Worm (Caenorhabditis elegans) whole organism, L1 larva: ENCODE results near the gene sru-21.
"Not testable (repeated sequence)": the region's sequence is repeated elsewhere in the genome, so short reads cannot be mapped to it uniquely, and the experiment has no call there.

Experiments used
- C34B4.2 ChIP-seq: sonication (generic microtip); optimal IDR thresholded peaks from 2 replicates; lab custom pipeline; 2017; ENCODE audit warnings: mild to moderate bottlenecking, missing genetic modification characterization, missing compliant biosample characterization
- alr-1 ChIP-seq: fragments of 200-800 bp; sonication (Bioruptor generic); optimal IDR thresholded peaks from 2 replicates; lab custom pipeline; 2018; ENCODE audit warnings: borderline replicate concordance, mild to moderate bottlenecking, missing genetic modification characterization, missing compliant biosample characterization
- ceh-82 ChIP-seq, 3 experiments: fragments of 150-350 bp in 1 of 3; sonication (generic microtip) in 2 of 3; optimal IDR thresholded peaks; 2 replicates each; lab custom pipeline; 2014 to 2017; ENCODE audit warnings: missing biosample characterization in 3 of 3, missing genetic modification characterization in 3 of 3
- ceh-88 ChIP-seq: fragments of 200-800 bp; sonication (Bioruptor generic); IDR thresholded peaks from 2 replicates; pipeline ENCODE4 v1.3.6; 2022; ENCODE audit warnings: missing genetic modification characterization, missing compliant biosample characterization
- ceh-90 ChIP-seq: sonication (generic microtip); optimal IDR thresholded peaks from 2 replicates; lab custom pipeline; 2016; ENCODE audit warnings: missing genetic modification characterization, missing compliant biosample characterization
- dpl-1 ChIP-seq, 3 experiments: fragments of 150-350 bp in 2 of 3; sonication (generic microtip) in 1 of 3; optimal IDR thresholded peaks; 2 replicates each; lab custom pipeline; 2014 to 2017; ENCODE audit warnings: missing biosample characterization in 3 of 3, missing genetic modification characterization in 3 of 3, missing genetic modification reagents in 3 of 3
- dsc-1 ChIP-seq: sonication (generic microtip); optimal IDR thresholded peaks from 2 replicates; lab custom pipeline; 2016; ENCODE audit warnings: mild to moderate bottlenecking, missing genetic modification characterization, missing compliant biosample characterization
- egl-13 ChIP-seq: sonication (generic microtip); optimal IDR thresholded peaks from 2 replicates; lab custom pipeline; 2016; ENCODE audit warnings: missing genotype, missing genetic modification reagents, missing genetic modification characterization, missing compliant biosample characterization
- egl-27 ChIP-seq, 2 experiments: fragments of 150-350 bp in 1 of 2; sonication (generic microtip); optimal IDR thresholded peaks; 3 replicates each; lab custom pipeline; 2017 to 2018; ENCODE audit warnings: missing biosample characterization in 2 of 2, missing genetic modification characterization in 2 of 2, missing genetic modification reagents in 2 of 2
- elt-3 ChIP-seq, 6 experiments: fragments of 150-350 bp in 1 of 6; sonication (generic microtip); optimal IDR thresholded peaks; 2 replicates each; lab custom pipeline; 2017 to 2018; ENCODE audit warnings: missing biosample characterization in 6 of 6, missing genetic modification characterization in 6 of 6, inconsistent platforms in 1 of 6
- fkh-8 ChIP-seq: sonication (generic microtip); optimal IDR thresholded peaks from 2 replicates; lab custom pipeline; 2016; ENCODE audit warnings: mild to moderate bottlenecking, missing genetic modification characterization, missing compliant biosample characterization
- grh-1 ChIP-seq: fragments of 200-800 bp; sonication (Bioruptor generic); IDR thresholded peaks from 2 replicates; pipeline ENCODE4 v1.3.6; 2022; ENCODE audit warnings: missing genetic modification reagents, missing genetic modification characterization, missing compliant biosample characterization
- hlh-4 ChIP-seq: sonication (generic microtip); optimal IDR thresholded peaks from 2 replicates; lab custom pipeline; 2016; ENCODE audit warnings: mild to moderate bottlenecking, missing genetic modification characterization, missing compliant biosample characterization
- hpl-2 ChIP-seq: fragments of 150-350 bp; optimal IDR thresholded peaks from 2 replicates; lab custom pipeline; 2014; ENCODE audit warnings: missing biosample characterization, missing genetic modification reagents, missing genetic modification characterization
- irx-1 ChIP-seq: sonication (generic microtip); optimal IDR thresholded peaks from 2 replicates; lab custom pipeline; 2016; ENCODE audit warnings: missing genetic modification characterization, missing compliant biosample characterization
- isw-1 ChIP-seq: fragments of 200-800 bp; sonication (Bioruptor generic); IDR thresholded peaks from 2 replicates; pipeline ENCODE4 v1.3.6; 2022; ENCODE audit warnings: missing genetic modification characterization, missing compliant biosample characterization
- lin-13 ChIP-seq: fragments of 150-350 bp; optimal IDR thresholded peaks from 2 replicates; lab custom pipeline; 2014; ENCODE audit warnings: missing biosample characterization, missing genetic modification reagents, missing genetic modification characterization
- lin-15B ChIP-seq: fragments of 150-350 bp; sonication (generic microtip); optimal IDR thresholded peaks from 3 replicates; lab custom pipeline; 2014; ENCODE audit warnings: missing biosample characterization, missing genetic modification characterization
- lir-3 ChIP-seq: sonication (generic microtip); optimal IDR thresholded peaks from 2 replicates; lab custom pipeline; 2016; ENCODE audit warnings: mild to moderate bottlenecking, missing genetic modification characterization, moderate library complexity, missing compliant biosample characterization; ENCODE audit not compliant: poor library complexity
- lsy-2 ChIP-seq, 2 experiments: fragments of 150-350 bp; optimal IDR thresholded peaks; 2 replicates each; lab custom pipeline; 2014; ENCODE audit warnings: missing biosample characterization in 2 of 2, missing genetic modification characterization in 2 of 2
- mab-9 ChIP-seq: fragments of 200-800 bp; sonication (Bioruptor generic); IDR thresholded peaks from 2 replicates; pipeline ENCODE4 v1.3.6; 2022; ENCODE audit warnings: missing genetic modification reagents, missing genetic modification characterization, missing compliant biosample characterization
- mef-2 ChIP-seq: fragments of 150-350 bp; optimal IDR thresholded peaks from 2 replicates; lab custom pipeline; 2014; ENCODE audit warnings: missing biosample characterization, missing genetic modification characterization
- mep-1 ChIP-seq: fragments of 150-350 bp; optimal IDR thresholded peaks from 2 replicates; lab custom pipeline; 2014; ENCODE audit warnings: missing biosample characterization, missing genetic modification characterization
- nhr-11 ChIP-seq: fragments of 150-350 bp; optimal IDR thresholded peaks from 2 replicates; lab custom pipeline; 2014; ENCODE audit warnings: missing biosample characterization, missing genetic modification characterization
- nhr-20 ChIP-seq: sonication (generic microtip); optimal IDR thresholded peaks from 2 replicates; lab custom pipeline; 2016; ENCODE audit warnings: mild to moderate bottlenecking, missing genetic modification characterization, missing compliant biosample characterization
- nhr-28 ChIP-seq: fragments of 150-350 bp; optimal IDR thresholded peaks from 2 replicates; lab custom pipeline; 2014; ENCODE audit warnings: missing biosample characterization, missing genetic modification characterization
- nhr-90 ChIP-seq: sonication (generic microtip); optimal IDR thresholded peaks from 2 replicates; lab custom pipeline; 2016; ENCODE audit warnings: mild to moderate bottlenecking, missing genetic modification characterization, missing compliant biosample characterization; ENCODE audit not compliant: poor library complexity
- pag-3 ChIP-seq: sonication (generic microtip); optimal IDR thresholded peaks from 2 replicates; lab custom pipeline; 2017; ENCODE audit warnings: missing genetic modification characterization, mild to moderate bottlenecking, missing compliant biosample characterization, antibody characterized with exemption, borderline replicate concordance; ENCODE audit not compliant: insufficient read depth
- rnt-1 ChIP-seq: sonication (generic microtip); optimal IDR thresholded peaks from 2 replicates; lab custom pipeline; 2016; ENCODE audit warnings: mild to moderate bottlenecking, missing genetic modification characterization, moderate library complexity, missing compliant biosample characterization
- skn-1 ChIP-seq: fragments of 150-350 bp; optimal IDR thresholded peaks from 2 replicates; lab custom pipeline; 2014; ENCODE audit warnings: missing biosample characterization, missing genetic modification characterization
- sox-4 ChIP-seq: sonication (generic microtip); optimal IDR thresholded peaks from 2 replicates; lab custom pipeline; 2016; ENCODE audit warnings: missing genetic modification characterization, missing compliant biosample characterization
- sptf-1 ChIP-seq: fragments of 150-350 bp; optimal IDR thresholded peaks from 2 replicates; lab custom pipeline; 2014; ENCODE audit warnings: missing biosample characterization, missing genetic modification characterization
- swsn-7 ChIP-seq: sonication (generic microtip); optimal IDR thresholded peaks from 2 replicates; lab custom pipeline; 2016; ENCODE audit warnings: missing genetic modification characterization, missing compliant biosample characterization
- unc-86 ChIP-seq: sonication (generic microtip); optimal IDR thresholded peaks from 2 replicates; lab custom pipeline; 2016; ENCODE audit warnings: missing genetic modification characterization, missing compliant biosample characterization
- unc-98 ChIP-seq: fragments of 200-800 bp; sonication (Bioruptor generic); IDR thresholded peaks from 2 replicates; pipeline ENCODE4 v1.3.6; 2022; ENCODE audit warnings: missing genetic modification characterization, missing compliant biosample characterization
- vab-15 ChIP-seq: sonication (generic microtip); optimal IDR thresholded peaks from 2 replicates; lab custom pipeline; 2017; ENCODE audit warnings: missing genotype, mild to moderate bottlenecking, missing genetic modification characterization, missing compliant biosample characterization
- zag-1 ChIP-seq: fragments of 150-350 bp; optimal IDR thresholded peaks from 2 replicates; lab custom pipeline; 2014; ENCODE audit warnings: missing biosample characterization, missing genetic modification characterization
- ztf-11 ChIP-seq, 2 experiments: sonication (generic microtip); optimal IDR thresholded peaks; 2 replicates each; lab custom pipeline; 2016 to 2017; ENCODE audit warnings: missing genetic modification characterization in 2 of 2, missing biosample characterization in 1 of 2, missing compliant biosample characterization in 1 of 2
- ztf-4 ChIP-seq: fragments of 150-350 bp; optimal IDR thresholded peaks from 2 replicates; lab custom pipeline; 2014; ENCODE audit warnings: missing biosample characterization, missing genetic modification characterization

sru-21 gene

ce11 chrIV:13626469-13626868, at the start of gene sru-21:
sru-21 (plus strand) TSS chrIV:13626769.
- no peak for TF ChIP-seq zag-1 (tag; lab: Kevin White, UChicago)
- no peak for TF ChIP-seq ceh-90 (tag; lab: Kevin White, UChicago)

ce11 chrIV:13578174-13578573, 48.4 kb upstream of the sru-21 start, which contains the start of gene Y45F10B.8:
Y45F10B.8 (minus strand) TSS chrIV:13578274.
- TF ChIP-seq nhr-28; grh-1; pag-3 (tag; lab: Kevin White, UChicago): not testable (repeated sequence)

- not testable (repeated sequence) for TF ChIP-seq dsc-1, nhr-20, fkh-8 (tag; lab: Kevin White, UChicago)
Measured at ce11 chrIV:13578953-13579352, 47.6 kb upstream of the sru-21 start, which contains the start of gene sru-16. sru-16 (plus strand) TSS chrIV:13579253.

- no peak for TF ChIP-seq ceh-88 (GFP tag; lab: Robert Waterston, UW)
- no peak for TF ChIP-seq lir-3 (tag; lab: Kevin White, UChicago)
- no peak for TF ChIP-seq unc-98 (GFP tag; lab: Robert Waterston, UW)
- no peak for TF ChIP-seq nhr-28
Measured at ce11 chrIV:13582909-13583308, 43.7 kb upstream of the sru-21 start, which contains the start of gene sru-12. sru-12 (plus strand) TSS chrIV:13583209.

- TF ChIP-seq hpl-2 (GFP tag; lab: Kevin White, UChicago) (no peak), lin-13 (GFP tag; lab: Kevin White, UChicago) (no peak), isw-1 (GFP tag; lab: Robert Waterston, UW) (no peak), irx-1 (tag; lab: Kevin White, UChicago) (no peak), mef-2 (tag; lab: Kevin White, UChicago) (no peak), egl-27 (tag; optimal IDR thresholded peaks at IDR 0.05; lab: Kevin White, UChicago) (no peak), egl-13 (no peak), ztf-11 (tag; optimal IDR thresholded peaks at IDR 0.05; lab: Kevin White, UChicago) (no peak), nhr-28 (no peak), hlh-4 (tag; lab: Kevin White, UChicago) (no peak), zag-1 (tag; lab: Kevin White, UChicago) (no peak), ceh-82 (tag; optimal IDR thresholded peaks at IDR 0.05; lab: Kevin White, UChicago) (no peak), C34B4.2 (tag; lab: Kevin White, UChicago) (no peak), rnt-1 (tag; lab: Kevin White, UChicago) (no peak), lin-15B (no peak), unc-86 (tag; lab: Kevin White, UChicago) (no peak), dpl-1 (GFP tag; optimal IDR thresholded peaks at IDR 0.05; lab: Kevin White, UChicago) (no peak), vab-15 (tag; lab: Kevin White, UChicago) (no peak), mab-9 (no peak), lsy-2 (tag; optimal IDR thresholded peaks at IDR 0.05; lab: Kevin White, UChicago) (no peak)
Measured at ce11 chrIV:13584646-13585045, 41.9 kb upstream of the sru-21 start, which contains the start of gene sru-11. sru-11 (plus strand) TSS chrIV:13584946.

- TF ChIP-seq ztf-4 (tag; lab: Kevin White, UChicago) (no peak), lin-15B (no peak), zag-1 (tag; lab: Kevin White, UChicago) (no peak), nhr-11 (tag; lab: Kevin White, UChicago) (no peak), elt-3 (tag; optimal IDR thresholded peaks at IDR 0.05; lab: Kevin White, UChicago) (no peak), skn-1 (tag; lab: Kevin White, UChicago) (no peak), swsn-7 (tag; lab: Kevin White, UChicago) (no peak), sptf-1 (no peak), nhr-90 (tag; lab: Kevin White, UChicago) (no peak), lsy-2 (tag; optimal IDR thresholded peaks at IDR 0.05; lab: Kevin White, UChicago) (no peak), mep-1 (tag; lab: Kevin White, UChicago) (no peak), alr-1 (tag; lab: Kevin White, UChicago) (no peak), sox-4 (tag; lab: Kevin White, UChicago) (no peak)
Measured at ce11 chrIV:13587175-13587574, 39.4 kb upstream of the sru-21 start, which contains the start of gene Y45F10B.12. Y45F10B.12 (plus strand) TSS chrIV:13587475.
